Worm (Caenorhabditis elegans) whole organism, L2 larva: ENCODE measurements around the gene B0001.2.
"Not testable (repeated sequence)": the region's sequence is repeated elsewhere in the genome, so short reads cannot be mapped to it uniquely, and the experiment has no call there.

Experiments
- C34F6.9 ChIP-seq: fragments of 150-350 bp; optimal IDR thresholded peaks from 2 replicates; lab custom pipeline; 2014; ENCODE audit warnings: missing biosample characterization, missing genetic modification characterization
- F13H6.1 ChIP-seq: sonication (generic microtip); optimal IDR thresholded peaks from 2 replicates; lab custom pipeline; 2016; ENCODE audit warnings: missing genetic modification characterization, missing compliant biosample characterization
- Y55F3AM.14 ChIP-seq: fragments of 200-800 bp; sonication (Bioruptor generic); optimal IDR thresholded peaks from 2 replicates; lab custom pipeline; 2018; ENCODE audit warnings: mild to moderate bottlenecking, missing genetic modification characterization, missing compliant biosample characterization
- aly-2 ChIP-seq: fragments of 150-350 bp; optimal IDR thresholded peaks from 2 replicates; lab custom pipeline; 2014; ENCODE audit warnings: missing biosample characterization, missing genetic modification characterization
- ceh-16 ChIP-seq: fragments of 150-350 bp; optimal IDR thresholded peaks from 2 replicates; lab custom pipeline; 2014; ENCODE audit warnings: missing biosample characterization, missing genetic modification characterization
- crh-2 ChIP-seq: sonication (generic microtip); optimal IDR thresholded peaks from 2 replicates; lab custom pipeline; 2017; ENCODE audit warnings: missing biosample characterization, missing genetic modification characterization
- dmd-4 ChIP-seq: sonication (generic microtip); optimal IDR thresholded peaks from 2 replicates; lab custom pipeline; 2017; ENCODE audit warnings: missing biosample characterization, missing genetic modification characterization
- elt-1 ChIP-seq: fragments of 150-350 bp; optimal IDR thresholded peaks from 2 replicates; lab custom pipeline; 2014; ENCODE audit warnings: missing biosample characterization, missing genetic modification characterization
- elt-3 ChIP-seq: sonication (generic microtip); optimal IDR thresholded peaks from 2 replicates; lab custom pipeline; 2017; ENCODE audit warnings: missing biosample characterization, missing genetic modification characterization
- fos-1 ChIP-seq: fragments of 150-350 bp; optimal IDR thresholded peaks from 2 replicates; lab custom pipeline; 2014; ENCODE audit warnings: missing biosample characterization, missing genetic modification characterization
- gmeb-1 ChIP-seq: fragments of 150-350 bp; optimal IDR thresholded peaks from 2 replicates; lab custom pipeline; 2014; ENCODE audit warnings: missing biosample characterization, missing genetic modification characterization
- lin-11 ChIP-seq: fragments of 150-350 bp; sonication (generic microtip); optimal IDR thresholded peaks from 2 replicates; lab custom pipeline; 2014; ENCODE audit warnings: missing biosample characterization, missing genetic modification characterization, inconsistent platforms, mixed read lengths
- lin-13 ChIP-seq: fragments of 150-350 bp; optimal IDR thresholded peaks from 2 replicates; lab custom pipeline; 2014; ENCODE audit warnings: missing biosample characterization, missing genetic modification reagents, missing genetic modification characterization
- lin-39 ChIP-seq: fragments of 150-350 bp; optimal IDR thresholded peaks from 2 replicates; lab custom pipeline; 2014; ENCODE audit warnings: missing biosample characterization, missing genetic modification reagents, missing genetic modification characterization
- mab-5 ChIP-seq: fragments of 150-350 bp; optimal IDR thresholded peaks from 2 replicates; lab custom pipeline; 2014; ENCODE audit warnings: missing biosample characterization, missing genetic modification characterization
- mbf-1 ChIP-seq: sonication (generic microtip); optimal IDR thresholded peaks from 2 replicates; lab custom pipeline; 2017; ENCODE audit warnings: missing biosample characterization, missing genetic modification characterization
- nhr-12 ChIP-seq: fragments of 150-350 bp; optimal IDR thresholded peaks from 2 replicates; lab custom pipeline; 2014; ENCODE audit warnings: missing biosample characterization, missing genetic modification characterization
- nhr-129 ChIP-seq: fragments of 150-350 bp; optimal IDR thresholded peaks from 2 replicates; lab custom pipeline; 2014; ENCODE audit warnings: missing biosample characterization, missing genetic modification characterization
- nhr-23 ChIP-seq: fragments of 150-350 bp; optimal IDR thresholded peaks from 2 replicates; lab custom pipeline; 2014; ENCODE audit warnings: missing biosample characterization, missing genetic modification reagents, missing genetic modification characterization
- nhr-237 ChIP-seq: fragments of 150-350 bp; optimal IDR thresholded peaks from 2 replicates; lab custom pipeline; 2014; ENCODE audit warnings: missing biosample characterization, missing genetic modification characterization
- nhr-77 ChIP-seq: fragments of 150-350 bp; optimal IDR thresholded peaks from 2 replicates; lab custom pipeline; 2014; ENCODE audit warnings: missing biosample characterization, missing genetic modification characterization
- peb-1 ChIP-seq: fragments of 150-350 bp; optimal IDR thresholded peaks from 2 replicates; lab custom pipeline; 2014; ENCODE audit warnings: missing biosample characterization, missing genetic modification characterization
- sma-3 ChIP-seq: sonication (generic microtip); optimal IDR thresholded peaks from 2 replicates; lab custom pipeline; 2016; ENCODE audit warnings: missing genetic modification reagents, missing genetic modification characterization, missing compliant biosample characterization
- sma-9 ChIP-seq, 2 experiments: fragments of 150-350 bp in 1 of 2; sonication (generic microtip) in 1 of 2; optimal IDR thresholded peaks; 2 replicates each; lab custom pipeline; 2014 to 2016; ENCODE audit warnings: missing genetic modification characterization in 2 of 2, mild to moderate bottlenecking in 1 of 2, missing biosample characterization in 1 of 2, missing compliant biosample characterization in 1 of 2, missing genetic modification reagents in 1 of 2, moderate library complexity in 1 of 2
- snpc-4 ChIP-seq: fragments of 150-350 bp; optimal IDR thresholded peaks from 2 replicates; lab custom pipeline; 2014; ENCODE audit warnings: missing biosample characterization, missing genetic modification characterization
- unc-39 ChIP-seq: fragments of 150-350 bp; optimal IDR thresholded peaks from 2 replicates; lab custom pipeline; 2014; ENCODE audit warnings: missing biosample characterization, missing genetic modification characterization
- unc-62 ChIP-seq: fragments of 150-350 bp; optimal IDR thresholded peaks from 2 replicates; lab custom pipeline; 2014; ENCODE audit warnings: missing biosample characterization, missing genetic modification reagents, missing genetic modification characterization
- zag-1 ChIP-seq: fragments of 150-350 bp; optimal IDR thresholded peaks from 2 replicates; lab custom pipeline; 2014; ENCODE audit warnings: missing biosample characterization, missing genetic modification characterization
- ztf-1 ChIP-seq: fragments of 200-800 bp; sonication (Bioruptor generic); conservative IDR thresholded peaks from 2 replicates; pipeline ENCODE4 v1.3.6; 2022; ENCODE audit warnings: missing genetic modification characterization, missing compliant biosample characterization
- ztf-4 ChIP-seq: fragments of 150-350 bp; optimal IDR thresholded peaks from 2 replicates; lab custom pipeline; 2014; ENCODE audit warnings: missing biosample characterization, missing genetic modification characterization

The B0001.2 gene

DNA sequence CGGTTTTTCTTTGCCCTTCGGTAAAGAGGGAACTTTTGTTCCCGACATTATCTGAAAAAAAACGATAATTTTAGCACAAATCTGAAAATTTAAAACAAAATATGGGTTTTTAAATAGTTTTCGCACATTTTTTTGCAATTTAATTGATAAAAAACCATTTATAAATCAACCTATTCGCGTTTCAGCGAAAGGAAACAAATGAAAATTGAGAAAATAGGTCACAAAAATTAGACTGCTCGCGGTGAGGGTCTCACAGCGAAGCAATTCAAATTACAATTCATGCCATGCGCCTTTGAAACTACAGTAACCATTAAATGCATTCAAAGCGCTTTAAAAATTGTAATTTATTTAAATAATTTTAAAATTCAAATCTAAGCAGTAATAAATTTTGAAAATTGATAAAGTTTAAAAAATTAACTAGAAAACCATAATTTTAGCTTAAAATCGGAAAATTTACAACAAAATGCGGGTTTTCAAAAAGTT lies 3.5 kb upstream of the B0001.2 start, which contains the start of gene B0001.7:
TSS of gene B0001.7 (minus strand) at position 51 of the 483 bp plus-strand sequence.
- TF ChIP-seq lin-39 (tag; lab: Kevin White, UChicago) (no peak), unc-39 (no peak), ceh-16 (tag; lab: Kevin White, UChicago) (no peak), ztf-1 (GFP tag; lab: Robert Waterston, UW) (no peak), lin-13 (GFP tag; lab: Kevin White, UChicago) (no peak), dmd-4 (no peak), fos-1 (tag; lab: Kevin White, UChicago) (no peak), gmeb-1 (tag; lab: Kevin White, UChicago) (no peak), sma-3 (GFP tag; lab: Kevin White, UChicago) (no peak), lin-11 (tag; lab: Kevin White, UChicago) (no peak), nhr-77 (no peak)

DNA sequence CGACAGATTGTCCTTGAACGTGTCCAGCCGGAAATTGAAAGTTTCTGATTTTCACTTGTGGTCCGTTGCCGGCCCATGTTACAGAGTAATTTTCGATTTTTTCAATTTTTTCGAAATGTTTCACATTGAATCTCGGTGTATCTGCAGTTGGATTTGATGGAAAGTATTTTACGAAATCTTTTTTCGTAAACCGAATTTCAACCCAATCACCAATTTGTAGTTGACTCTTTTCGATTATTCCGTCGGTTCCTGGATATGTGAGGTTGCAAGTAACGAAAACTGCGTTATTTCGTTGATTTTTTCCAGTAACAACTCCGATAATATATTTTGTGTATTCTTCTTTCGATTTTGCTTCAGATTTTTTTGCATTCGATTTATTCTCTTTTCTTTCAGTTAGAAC lies 1.2 kb downstream of the B0001.2 start:
- TF ChIP-seq mbf-1 (tag; lab: Kevin White, UChicago): no peak
- TF ChIP-seq nhr-12: no peak
- TF ChIP-seq aly-2 (tag; lab: Kevin White, UChicago): no peak
- no peak for TF ChIP-seq peb-1
- TF ChIP-seq crh-2 (tag; lab: Kevin White, UChicago): no peak
- TF ChIP-seq Y55F3AM.14 (GFP tag; lab: Kevin White, UChicago): no peak
- TF ChIP-seq sma-9 (GFP tag; optimal IDR thresholded peaks at IDR 0.05; lab: Kevin White, UChicago): no peak
- no peak for TF ChIP-seq sma-9 (tag; optimal IDR thresholded peaks at IDR 0.05; lab: Kevin White, UChicago)
- TF ChIP-seq lin-13 (GFP tag; lab: Kevin White, UChicago): no peak
- TF ChIP-seq F13H6.1 (tag; lab: Kevin White, UChicago): no peak
- TF ChIP-seq sma-3 (GFP tag; lab: Kevin White, UChicago): no peak
- TF ChIP-seq fos-1 (tag; lab: Kevin White, UChicago): no peak
- TF ChIP-seq, all 48 proteins: peak for 0

- TF ChIP-seq nhr-129 (tag; lab: Kevin White, UChicago): peak; percentile 35
- no peak for TF ChIP-seq nhr-23 (tag; lab: Kevin White, UChicago)
- TF ChIP-seq nhr-237 (tag; lab: Kevin White, UChicago): no peak
- TF ChIP-seq, all 48 proteins: peak for 1
Observed at ce11 chrIV:12145681-12146080, 5.1 kb downstream of the B0001.2 start, which contains the start of gene B0001.3. B0001.3 (minus strand) TSS chrIV:12145735.

DNA sequence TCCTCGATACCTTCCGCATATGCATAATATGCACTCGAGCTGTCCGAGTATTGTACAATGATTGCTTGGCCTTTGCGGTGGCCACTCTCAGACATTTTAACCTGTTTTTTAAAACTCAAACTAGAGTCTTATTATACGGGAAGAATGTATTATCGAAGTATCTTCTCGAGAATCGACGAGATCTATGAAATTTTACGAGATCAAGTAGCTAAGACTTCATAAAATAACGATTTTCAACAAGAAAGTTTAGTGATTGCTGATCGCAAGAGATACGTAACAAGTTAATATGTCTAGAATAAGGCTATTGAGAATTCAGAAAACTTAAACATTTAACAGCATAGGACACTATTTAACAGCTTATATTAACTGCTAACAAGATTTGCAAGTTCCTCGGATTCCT lies 7.5 kb downstream of the B0001.2 start, which contains the start of gene B0001.5:
TSS of gene B0001.5 (minus strand) at position 101 of the 400 bp plus-strand sequence.
- TF ChIP-seq C34F6.9 (tag; lab: Kevin White, UChicago) (no peak), Y55F3AM.14 (GFP tag; lab: Kevin White, UChicago) (no peak), ztf-1 (GFP tag; lab: Robert Waterston, UW) (no peak), dmd-4 (no peak), nhr-12 (no peak), snpc-4 (tag; lab: Kevin White, UChicago) (no peak)

DNA sequence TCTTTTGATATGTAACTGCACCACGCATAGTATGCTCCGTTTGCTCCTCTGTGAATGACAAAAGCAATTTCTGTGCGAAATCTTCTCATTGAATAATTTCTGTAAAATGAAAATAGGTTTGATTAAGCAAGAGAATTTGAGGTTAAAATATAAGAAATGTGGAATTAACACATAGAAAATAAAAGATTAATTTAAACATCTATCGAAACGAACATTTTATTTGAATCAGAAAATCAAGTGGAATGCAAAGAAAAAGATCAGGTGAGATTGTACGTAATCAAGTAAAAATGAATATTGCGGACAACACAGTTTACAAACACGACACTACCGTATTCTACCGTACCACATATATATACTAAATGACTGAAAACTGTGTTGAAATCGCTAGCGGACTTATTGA lies 9.8 kb downstream of the B0001.2 start, which contains the start of gene B0001.8:
TSS of gene B0001.8 (minus strand) at position 101 of the 400 bp plus-strand sequence.
- TF ChIP-seq elt-3 (tag; lab: Kevin White, UChicago) (no peak), elt-1 (tag; lab: Kevin White, UChicago) (no peak), lin-13 (GFP tag; lab: Kevin White, UChicago) (no peak), nhr-129 (tag; lab: Kevin White, UChicago) (no peak)

ce11 chrIV:12138093-12138492 lies 12.7 kb downstream of the B0001.2 start, which contains the start of gene B0001.4:
B0001.4 (minus strand) TSS chrIV:12138193.
- TF ChIP-seq unc-62 (GFP tag; lab: Kevin White, UChicago); mab-5 (tag; lab: Kevin White, UChicago); zag-1 (tag; lab: Kevin White, UChicago): not testable (repeated sequence)

DNA sequence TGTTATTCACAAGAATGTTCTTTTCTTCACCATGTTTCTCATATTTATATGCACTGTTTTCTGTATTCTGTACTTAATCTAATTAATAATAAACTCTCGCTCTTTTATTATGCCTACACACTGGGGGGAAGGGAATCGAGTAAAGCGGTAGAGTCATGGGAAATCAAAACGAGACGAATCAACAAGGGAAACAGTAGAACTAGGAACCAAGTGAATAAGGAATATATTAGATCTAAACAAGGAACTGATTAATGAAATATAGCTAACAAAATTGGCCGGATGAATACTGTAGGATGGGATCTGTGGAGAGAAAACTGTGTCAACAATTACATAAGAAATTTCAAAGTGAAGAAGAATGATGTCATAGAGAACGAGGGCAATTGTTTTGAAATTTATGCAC lies 15.8 kb downstream of the B0001.2 start:
- no peak for TF ChIP-seq ztf-4 (tag; lab: Kevin White, UChicago)
